Fruit fly (Drosophila melanogaster): ENCODE results near the gene CG6660.

- TF ChIP-seq Dll (optimal IDR thresholded peaks at IDR 0.05) (no peak), CG8478 (optimal IDR thresholded peaks at IDR 0.05) (no peak)
Measured at dm6 chr3R:22891707-22892106, 31.4 kb upstream of the CG6660 start.
